ENCODE assay signal across 5 worm cellular contexts in genomic region chrV:11900127-11900526, ce11.
TF ChIP-seq lines count a peak whose summit lies in the region.

No protein-coding gene starts in this region.

TF ChIP-seq in whole organism, L1 larva, 84 proteins besides CTCF, POLR2A, EP300 and RAD21:
- no peak for TF ChIP-seq nhr-71 (tag; optimal IDR thresholded peaks at IDR 0.05; lab: Kevin White, UChicago)
- TF ChIP-seq elt-2 (tag; optimal IDR thresholded peaks at IDR 0.05; lab: Kevin White, UChicago) = peak; percentile 18

TF ChIP-seq in whole organism, L2 larva, 48 proteins besides CTCF, POLR2A, EP300 and RAD21:
- no peak for TF ChIP-seq mbf-1 (tag; optimal IDR thresholded peaks at IDR 0.05; lab: Kevin White, UChicago)
- peak; percentile 78 for TF ChIP-seq fos-1 (tag; optimal IDR thresholded peaks at IDR 0.05; lab: Kevin White, UChicago)
- no peak for TF ChIP-seq gmeb-1 (tag; optimal IDR thresholded peaks at IDR 0.05; lab: Kevin White, UChicago)
- no peak for TF ChIP-seq nhr-6 (tag; optimal IDR thresholded peaks at IDR 0.05; lab: Kevin White, UChicago)
- no peak for TF ChIP-seq ama-1 (optimal IDR thresholded peaks at IDR 0.05; lab: Kevin White, UChicago)
- TF ChIP-seq ztf-4 (tag; optimal IDR thresholded peaks at IDR 0.05; lab: Kevin White, UChicago) = no peak
- no peak for TF ChIP-seq nhr-11 (tag; optimal IDR thresholded peaks at IDR 0.05; lab: Kevin White, UChicago)
- TF ChIP-seq sma-9 (GFP tag; optimal IDR thresholded peaks at IDR 0.05; lab: Kevin White, UChicago) = peak; percentile 61
- TF ChIP-seq sma-9 (tag; optimal IDR thresholded peaks at IDR 0.05; lab: Kevin White, UChicago) = no peak
- TF ChIP-seq nhr-77 (tag; optimal IDR thresholded peaks at IDR 0.05; lab: Kevin White, UChicago) = no peak
- no peak for TF ChIP-seq lin-13 (GFP tag; optimal IDR thresholded peaks at IDR 0.05; lab: Kevin White, UChicago)
TF ChIP-seq in whole organism, L2 larva: peak in this region for 2.

TF ChIP-seq in whole organism, L3 larva, 47 proteins besides CTCF, POLR2A, EP300 and RAD21:
- TF ChIP-seq egl-27 (tag; optimal IDR thresholded peaks at IDR 0.05; lab: Kevin White, UChicago) (no peak), unc-39 (tag; optimal IDR thresholded peaks at IDR 0.05; lab: Kevin White, UChicago) (no peak), elt-1 (tag; optimal IDR thresholded peaks at IDR 0.05; lab: Kevin White, UChicago) (no peak), elt-3 (tag; optimal IDR thresholded peaks at IDR 0.05; lab: Kevin White, UChicago) (no peak), pqm-1 (tag; optimal IDR thresholded peaks at IDR 0.05; lab: Kevin White, UChicago) (peak; percentile 72), elt-2 (tag; optimal IDR thresholded peaks at IDR 0.05; lab: Kevin White, UChicago) (peak; percentile 84)

TF ChIP-seq in whole organism, L4 larva, 104 proteins besides CTCF, POLR2A, EP300 and RAD21 (continues in another document):
- TF ChIP-seq nhr-237 (tag; optimal IDR thresholded peaks at IDR 0.05; lab: Kevin White, UChicago) = no peak
- no peak for TF ChIP-seq gei-8 (GFP tag; optimal IDR thresholded peaks at IDR 0.05; lab: Kevin White, UChicago)
- no peak for TF ChIP-seq ZK337.2 (GFP tag; IDR thresholded peaks at IDR 0.05; lab: Robert Waterston, UW)
- TF ChIP-seq ztf-11 (tag; optimal IDR thresholded peaks at IDR 0.05; lab: Kevin White, UChicago) = no peak
- TF ChIP-seq dmd-8 (GFP tag; IDR thresholded peaks at IDR 0.05; lab: Robert Waterston, UW) = no peak
- no peak for TF ChIP-seq tra-1 (GFP tag; IDR thresholded peaks at IDR 0.05; lab: Robert Waterston, UW)
- TF ChIP-seq T20F7.1 (GFP tag; optimal IDR thresholded peaks at IDR 0.05; lab: Kevin White, UChicago) = no peak
- no peak for TF ChIP-seq hlh-30 (tag; optimal IDR thresholded peaks at IDR 0.05; lab: Kevin White, UChicago; ENCODE audit: insufficient read depth)
- no peak for TF ChIP-seq ceh-20 (GFP tag; IDR thresholded peaks at IDR 0.05; lab: Robert Waterston, UW)
- TF ChIP-seq dmd-6 (GFP tag; IDR thresholded peaks at IDR 0.05; lab: Robert Waterston, UW) = peak; percentile 48; the same call in 1 of the 2 replicates
- no peak for TF ChIP-seq Y5F2A.4 (GFP tag; optimal IDR thresholded peaks at IDR 0.05; lab: Kevin White, UChicago)
- no peak for TF ChIP-seq set-16 (GFP tag; IDR thresholded peaks at IDR 0.05; lab: Robert Waterston, UW)
- TF ChIP-seq mxl-2 (GFP tag; conservative IDR thresholded peaks at IDR 0.05; lab: Robert Waterston, UW) = no peak
- TF ChIP-seq dpl-1 (GFP tag; optimal IDR thresholded peaks at IDR 0.05; lab: Kevin White, UChicago) = no peak
- no peak for TF ChIP-seq daf-16 (GFP tag; optimal IDR thresholded peaks at IDR 0.05; lab: Kevin White, UChicago)
- peak; percentile 29 for TF ChIP-seq daf-16 (tag; optimal IDR thresholded peaks at IDR 0.05; lab: Kevin White, UChicago)
- TF ChIP-seq ama-1 (optimal IDR thresholded peaks at IDR 0.05; lab: Kevin White, UChicago) = no peak
- TF ChIP-seq nhr-28 (tag; optimal IDR thresholded peaks at IDR 0.05; lab: Kevin White, UChicago) = peak; percentile 34
- no peak for TF ChIP-seq hmg-1.1 (GFP tag; IDR thresholded peaks at IDR 0.05; lab: Robert Waterston, UW)
- TF ChIP-seq nhr-111 (GFP tag; optimal IDR thresholded peaks at IDR 0.05; lab: Kevin White, UChicago) = no peak
- TF ChIP-seq mxl-3 (GFP tag; optimal IDR thresholded peaks at IDR 0.05; lab: Kevin White, UChicago) = no peak
- TF ChIP-seq daf-19 (GFP tag; conservative IDR thresholded peaks at IDR 0.05; lab: Robert Waterston, UW) = no peak
- no peak for TF ChIP-seq F37D6.2 (tag; optimal IDR thresholded peaks at IDR 0.05; lab: Kevin White, UChicago)
- no peak for TF ChIP-seq ces-1 (GFP tag; optimal IDR thresholded peaks at IDR 0.05; lab: Kevin White, UChicago)
- no peak for TF ChIP-seq D1046.2 (GFP tag; IDR thresholded peaks at IDR 0.05; lab: Robert Waterston, UW)
- TF ChIP-seq R02D3.7 (tag; optimal IDR thresholded peaks at IDR 0.05; lab: Kevin White, UChicago) = no peak
- no peak for TF ChIP-seq T26A8.4 (GFP tag; IDR thresholded peaks at IDR 0.05; lab: Robert Waterston, UW)
- TF ChIP-seq dmd-9 (GFP tag; IDR thresholded peaks at IDR 0.05; lab: Robert Waterston, UW) = no peak
- TF ChIP-seq zfp-2 (tag; optimal IDR thresholded peaks at IDR 0.05; lab: Kevin White, UChicago) = no peak
- no peak for TF ChIP-seq skn-1 (tag; optimal IDR thresholded peaks at IDR 0.05; lab: Kevin White, UChicago)
- no peak for TF ChIP-seq ceh-82 (tag; optimal IDR thresholded peaks at IDR 0.05; lab: Kevin White, UChicago)
- TF ChIP-seq lin-15B (tag; optimal IDR thresholded peaks at IDR 0.05; lab: Kevin White, UChicago) = no peak
- no peak for TF ChIP-seq lir-3 (tag; optimal IDR thresholded peaks at IDR 0.05; lab: Kevin White, UChicago)
- TF ChIP-seq aha-1 (tag; lab: Kevin White, UChicago) = peak; percentile 50
- TF ChIP-seq lsy-2 (tag; optimal IDR thresholded peaks at IDR 0.05; lab: Kevin White, UChicago) = no peak
- TF ChIP-seq nhr-6 (tag; optimal IDR thresholded peaks at IDR 0.05; lab: Kevin White, UChicago) = no peak
- no peak for TF ChIP-seq cey-2 (tag; optimal IDR thresholded peaks at IDR 0.05; lab: Kevin White, UChicago; ENCODE audit: borderline replicate concordance, insufficient read depth)
- peak in 1 of 2 experiments; percentile 2 for TF ChIP-seq mdl-1 (tag; optimal IDR thresholded peaks at IDR 0.05; lab: Kevin White, UChicago)
- no peak for TF ChIP-seq nhr-76 (tag; optimal IDR thresholded peaks at IDR 0.05; lab: Kevin White, UChicago)
- TF ChIP-seq attf-4 (tag; optimal IDR thresholded peaks at IDR 0.05; lab: Kevin White, UChicago) = no peak

TF ChIP-seq in whole organism, young adult, 124 proteins besides CTCF, POLR2A, EP300 and RAD21:
- TF ChIP-seq him-1 (tag; optimal IDR thresholded peaks at IDR 0.05; lab: Kevin White, UChicago) = no peak
- TF ChIP-seq nhr-80 (tag; optimal IDR thresholded peaks at IDR 0.05; lab: Kevin White, UChicago) = peak; percentile 67
- TF ChIP-seq hrde-1 (tag; optimal IDR thresholded peaks at IDR 0.05; lab: Kevin White, UChicago; ENCODE audit: borderline replicate concordance) = no peak
- no peak for TF ChIP-seq mxl-1 (tag; optimal IDR thresholded peaks at IDR 0.05; lab: Kevin White, UChicago)
- TF ChIP-seq hsf-1 (GFP tag; IDR thresholded peaks at IDR 0.05; lab: Robert Waterston, UW) = no peak
TF ChIP-seq in whole organism, young adult: peak in this region for 1.
